Worm (Caenorhabditis elegans) whole organism, L4 larva: Measurements from ENCODE around the gene cec-3.

Source experiments
- F10B5.3 ChIP-seq: sonication (generic microtip); optimal IDR thresholded peaks from 2 replicates; lab custom pipeline; 2016; ENCODE audit warnings: mild to moderate bottlenecking, missing genetic modification characterization, missing compliant biosample characterization
- F26F4.8 ChIP-seq: fragments of 200-800 bp; sonication (Bioruptor generic); conservative IDR thresholded peaks from 2 replicates; pipeline ENCODE4 v1.3.6; 2022; ENCODE audit warnings: missing genetic modification characterization, missing compliant biosample characterization
- F44E2.7 ChIP-seq: fragments of 200-800 bp; sonication (Bioruptor generic); IDR thresholded peaks from 2 replicates; pipeline ENCODE4 v2.1.2; 2022; ENCODE audit warnings: missing genetic modification characterization, missing compliant biosample characterization
- Y48G9A.11 ChIP-seq: fragments of 200-800 bp; sonication (Bioruptor generic); IDR thresholded peaks from 2 replicates; pipeline ENCODE4 v1.3.6; 2022; ENCODE audit warnings: missing genetic modification reagents, missing genetic modification characterization, missing compliant biosample characterization
- Y5F2A.4 ChIP-seq: fragments of 200-800 bp; sonication (Bioruptor generic); optimal IDR thresholded peaks from 2 replicates; lab custom pipeline; 2018; ENCODE audit warnings: mild to moderate bottlenecking, missing genetic modification characterization, missing compliant biosample characterization
- aha-1 ChIP-seq: fragments of 150-350 bp; peaks from one replicate; lab custom pipeline; 2014; ENCODE audit warnings: missing biosample characterization, missing genetic modification characterization
- aly-2 ChIP-seq: sonication (generic microtip); optimal IDR thresholded peaks from 2 replicates; lab custom pipeline; 2018; ENCODE audit warnings: missing biosample characterization, missing genetic modification characterization
- attf-4 ChIP-seq: sonication (generic microtip); optimal IDR thresholded peaks from 3 replicates; lab custom pipeline; 2017; ENCODE audit warnings: missing biosample characterization, missing genetic modification characterization
- ceh-20 ChIP-seq: fragments of 200-800 bp; sonication (Bioruptor generic); IDR thresholded peaks from 2 replicates; pipeline ENCODE4 v1.3.6; 2022; ENCODE audit warnings: missing genetic modification reagents, missing genetic modification characterization, missing compliant biosample characterization
- ces-1 ChIP-seq: fragments of 150-350 bp; sonication (generic microtip); optimal IDR thresholded peaks from 4 replicates; lab custom pipeline; 2014; ENCODE audit warnings: missing biosample characterization, missing genetic modification reagents, missing genetic modification characterization
- ctbp-1 ChIP-seq: fragments of 200-800 bp; sonication (Bioruptor generic); IDR thresholded peaks from 2 replicates; pipeline ENCODE4 v1.3.6; 2022; ENCODE audit warnings: missing genetic modification reagents, missing genetic modification characterization, missing compliant biosample characterization
- daf-19 ChIP-seq: fragments of 200-800 bp; sonication (Bioruptor generic); conservative IDR thresholded peaks from 2 replicates; pipeline ENCODE4 v1.3.6; 2022; ENCODE audit warnings: missing genetic modification characterization, missing compliant biosample characterization
- dmd-9 ChIP-seq: fragments of 200-800 bp; sonication (Bioruptor generic); IDR thresholded peaks from 2 replicates; pipeline ENCODE4 v1.3.6; 2022; ENCODE audit warnings: missing genetic modification reagents, missing genetic modification characterization, missing compliant biosample characterization
- dpl-1 ChIP-seq: fragments of 150-350 bp; optimal IDR thresholded peaks from 2 replicates; lab custom pipeline; 2014; ENCODE audit warnings: missing biosample characterization, missing genetic modification reagents, missing genetic modification characterization
- dve-1 ChIP-seq: sonication (generic microtip); optimal IDR thresholded peaks from 2 replicates; lab custom pipeline; 2017; ENCODE audit warnings: antibody characterized with exemption, mild to moderate bottlenecking, missing genetic modification characterization, missing compliant biosample characterization; ENCODE audit not compliant: insufficient read depth
- egl-43 ChIP-seq: fragments of 200-800 bp; sonication (Bioruptor generic); IDR thresholded peaks from 2 replicates; pipeline ENCODE4 v1.3.6; 2022; ENCODE audit warnings: missing genetic modification reagents, missing genetic modification characterization, missing compliant biosample characterization
- gei-8 ChIP-seq: fragments of 200-800 bp; sonication (Bioruptor generic); optimal IDR thresholded peaks from 2 replicates; lab custom pipeline; 2018; ENCODE audit warnings: mild to moderate bottlenecking, missing genetic modification characterization, missing compliant biosample characterization
- hlh-11 ChIP-seq: fragments of 200-800 bp; sonication (Bioruptor generic); optimal IDR thresholded peaks from 2 replicates; lab custom pipeline; 2018; ENCODE audit warnings: mild to moderate bottlenecking, missing genetic modification characterization, missing compliant biosample characterization
- hlh-30 ChIP-seq: sonication (generic microtip); optimal IDR thresholded peaks from 2 replicates; lab custom pipeline; 2017; ENCODE audit warnings: antibody characterized with exemption, mild to moderate bottlenecking, missing genetic modification characterization, missing compliant biosample characterization; ENCODE audit not compliant: insufficient read depth
- lim-7 ChIP-seq: fragments of 200-800 bp; sonication (Bioruptor generic); IDR thresholded peaks from 2 replicates; pipeline ENCODE4 v1.3.6; 2022; ENCODE audit warnings: missing genetic modification characterization, missing compliant biosample characterization
- lin-13 ChIP-seq: fragments of 150-350 bp; optimal IDR thresholded peaks from 2 replicates; lab custom pipeline; 2014; ENCODE audit warnings: missing biosample characterization, missing genetic modification reagents, missing genetic modification characterization
- lin-29 ChIP-seq: fragments of 200-800 bp; sonication (Bioruptor generic); IDR thresholded peaks from 2 replicates; pipeline ENCODE4 v1.3.6; 2022; ENCODE audit warnings: missing genetic modification reagents, missing genetic modification characterization, missing compliant biosample characterization
- madf-5 ChIP-seq, 2 experiments: fragments of 200-800 bp; sonication (Bioruptor generic); IDR thresholded peaks; 2 replicates each; pipeline ENCODE4 v1.3.6; 2022; ENCODE audit warnings: missing compliant biosample characterization in 2 of 2, missing genetic modification characterization in 2 of 2
- mep-1 ChIP-seq: fragments of 150-350 bp; sonication (generic microtip); optimal IDR thresholded peaks from 3 replicates; lab custom pipeline; 2014; ENCODE audit warnings: missing biosample characterization, missing genetic modification characterization
- mes-2 ChIP-seq: sonication (generic microtip); optimal IDR thresholded peaks from 2 replicates; lab custom pipeline; 2016; ENCODE audit warnings: missing genotype, mild to moderate bottlenecking, missing genetic modification characterization, missing compliant biosample characterization; ENCODE audit not compliant: poor library complexity, severe bottlenecking
- mxl-2 ChIP-seq: fragments of 200-800 bp; sonication (Bioruptor generic); conservative IDR thresholded peaks from 2 replicates; pipeline ENCODE4 v1.3.6; 2022; ENCODE audit warnings: missing genetic modification reagents, missing genetic modification characterization, missing compliant biosample characterization
- nhr-10 ChIP-seq: fragments of 150-350 bp; optimal IDR thresholded peaks from 2 replicates; lab custom pipeline; 2014; ENCODE audit warnings: missing biosample characterization, missing genetic modification characterization
- nhr-11 ChIP-seq: fragments of 150-350 bp; optimal IDR thresholded peaks from 2 replicates; lab custom pipeline; 2014; ENCODE audit warnings: missing biosample characterization, missing genetic modification characterization
- nhr-76 ChIP-seq: fragments of 150-350 bp; optimal IDR thresholded peaks from 2 replicates; lab custom pipeline; 2014; ENCODE audit warnings: missing biosample characterization, missing genetic modification characterization
- php-3 ChIP-seq: fragments of 200-800 bp; sonication (Bioruptor generic); IDR thresholded peaks from 2 replicates; pipeline ENCODE4 v1.3.6; 2022; ENCODE audit warnings: missing genetic modification reagents, missing genetic modification characterization, missing compliant biosample characterization
- unc-130 ChIP-seq: sonication (generic microtip); optimal IDR thresholded peaks from 2 replicates; lab custom pipeline; 2016; ENCODE audit warnings: missing genetic modification reagents, missing genetic modification characterization, missing compliant biosample characterization
- zag-1 ChIP-seq: fragments of 150-350 bp; optimal IDR thresholded peaks from 2 replicates; lab custom pipeline; 2014; ENCODE audit warnings: missing biosample characterization, missing genetic modification characterization
- ztf-7 ChIP-seq: fragments of 150-350 bp; optimal IDR thresholded peaks from 2 replicates; lab custom pipeline; 2014; ENCODE audit warnings: missing biosample characterization, missing genetic modification characterization

Gene cec-3

DNA sequence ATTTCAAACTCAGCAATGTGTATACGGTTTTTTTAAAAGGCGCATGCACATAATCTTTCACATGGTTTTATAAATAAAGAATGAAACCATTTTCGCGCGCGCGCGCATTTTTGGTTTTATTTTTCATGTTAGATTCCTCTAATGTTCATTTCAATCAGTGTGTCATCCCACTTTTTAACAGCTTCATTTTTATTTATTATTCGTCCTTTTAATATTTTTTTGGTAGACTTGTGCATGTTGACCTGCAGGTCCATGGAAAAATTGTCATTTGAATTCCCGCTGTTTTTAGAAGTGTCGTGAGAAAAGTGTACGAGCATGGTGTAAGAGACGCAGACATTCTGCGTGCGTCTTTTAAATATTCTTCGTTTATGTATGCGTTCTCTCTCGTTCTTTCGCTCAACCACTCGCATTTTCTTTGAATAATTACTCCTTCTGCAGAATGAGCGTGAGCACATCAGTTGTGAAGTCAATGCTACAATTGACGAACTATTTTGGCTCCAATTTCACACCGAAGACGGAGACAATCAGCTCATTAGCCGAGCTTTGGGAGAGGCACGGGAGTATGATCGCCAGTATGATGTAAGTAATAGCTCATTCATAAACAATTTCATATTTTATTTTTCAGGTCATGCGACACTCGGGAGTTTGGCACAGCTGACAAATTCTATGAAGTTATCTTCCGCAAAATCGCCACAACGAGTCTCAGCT lies 3.0 kb upstream of the cec-3 start, which contains the start of gene lin-5 (continued):
- TF ChIP-seq unc-130 (GFP tag; lab: Kevin White, UChicago) (peak; percentile 74), aly-2 (tag; lab: Kevin White, UChicago) (no peak), hlh-11 (tag; lab: Kevin White, UChicago) (no peak), egl-43 (GFP tag; lab: Robert Waterston, UW) (no peak), F10B5.3 (tag; lab: Kevin White, UChicago) (no peak), ces-1 (no peak), ceh-20 (GFP tag; lab: Robert Waterston, UW) (no peak), lin-29 (GFP tag; lab: Robert Waterston, UW) (no peak), nhr-76 (tag; lab: Kevin White, UChicago) (no peak), Y48G9A.11 (peak; percentile 38; the same call in 1 of the 2 replicates), nhr-11 (tag; lab: Kevin White, UChicago) (peak; percentile 36), mxl-2 (no peak), dpl-1 (GFP tag; lab: Kevin White, UChicago) (peak; percentile 90), zag-1 (tag; lab: Kevin White, UChicago) (no peak), nhr-10 (tag; lab: Kevin White, UChicago) (no peak)

DNA sequence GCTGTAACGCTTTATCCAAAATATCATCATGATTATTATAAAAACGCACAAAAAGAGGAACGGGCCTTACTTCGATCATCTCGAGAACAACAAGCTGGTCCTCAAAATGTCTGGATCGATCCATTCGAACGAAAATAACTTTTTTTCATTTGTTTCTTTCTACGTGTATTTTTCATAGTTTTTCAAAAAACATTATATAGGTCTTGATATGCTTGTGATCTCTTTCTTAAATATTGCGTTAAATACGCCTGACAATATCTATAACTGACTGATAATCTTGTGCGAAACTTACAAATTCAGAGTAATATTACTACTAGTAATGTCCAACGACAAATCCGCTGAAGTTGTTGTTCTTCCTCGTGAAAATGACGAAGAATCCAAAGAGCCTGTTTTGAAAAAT lies 701 bp upstream of the cec-3 start, which contains the start of gene sds-22:
Gene sds-22 (plus strand): TSS at position 301 of the 400 bp plus-strand sequence.
- TF ChIP-seq aha-1 (tag; lab: Kevin White, UChicago) (peak; percentile 13), nhr-11 (tag; lab: Kevin White, UChicago) (no peak), lim-7 (GFP tag; lab: Robert Waterston, UW) (no peak)

DNA sequence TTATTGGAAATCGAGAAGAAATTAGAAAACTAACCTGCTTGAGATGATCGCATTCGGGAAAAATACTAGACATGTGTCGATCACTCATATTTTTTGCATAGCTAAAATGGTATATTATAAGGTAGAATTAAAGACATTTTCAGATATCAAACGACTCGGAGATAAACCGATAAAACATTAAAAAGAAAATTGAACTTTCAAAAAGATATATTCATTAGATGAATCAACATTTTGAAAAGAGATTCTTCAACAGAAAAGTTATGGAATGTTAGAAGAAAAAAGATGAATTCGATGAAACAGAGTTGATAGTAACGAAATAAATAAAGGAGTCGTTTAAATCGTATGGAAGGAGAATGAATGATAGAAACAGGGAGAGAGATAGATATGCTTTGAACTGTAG lies 1.8 kb downstream of the cec-3 start, which contains the start of gene mdmh-35:
Gene mdmh-35 (minus strand): TSS at position 101 of the 400 bp plus-strand sequence.
- TF ChIP-seq dmd-9 (no peak), aha-1 (tag; lab: Kevin White, UChicago) (peak; percentile 26)

DNA sequence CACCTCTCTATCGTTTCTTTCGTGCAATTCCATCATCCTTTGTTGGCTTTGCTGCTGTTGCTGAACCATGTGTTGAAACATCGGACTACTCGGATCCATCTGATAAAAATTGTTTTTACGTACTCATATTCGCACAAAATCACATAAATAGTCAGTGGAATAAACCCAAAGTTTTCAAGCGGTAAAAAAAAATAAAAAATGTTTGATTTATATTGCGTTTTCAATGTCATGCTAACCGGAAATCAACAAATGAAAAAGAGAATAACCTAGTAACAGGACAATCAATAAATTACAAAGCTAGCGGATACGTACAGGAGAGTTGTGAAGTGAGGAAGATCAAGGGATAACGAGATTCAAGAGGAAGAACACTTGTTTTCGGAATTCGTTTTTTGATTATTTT lies 2.5 kb downstream of the cec-3 start, which contains the start of gene mdt-10:
Gene mdt-10 (minus strand): TSS at position 101 of the 400 bp plus-strand sequence.
- TF ChIP-seq gei-8 (GFP tag; lab: Kevin White, UChicago) (no peak), nhr-10 (tag; lab: Kevin White, UChicago) (no peak), php-3 (GFP tag; lab: Robert Waterston, UW) (no peak), hlh-30 (tag; lab: Kevin White, UChicago) (no peak), madf-5 (GFP tag; IDR thresholded peaks at IDR 0.05; lab: Robert Waterston, UW) (no peak), F26F4.8 (no peak), Y48G9A.11 (no peak), mep-1 (tag; lab: Kevin White, UChicago) (no peak), lin-13 (GFP tag; lab: Kevin White, UChicago) (no peak), dve-1 (tag; lab: Kevin White, UChicago) (no peak), attf-4 (tag; lab: Kevin White, UChicago) (no peak), daf-19 (no peak), ctbp-1 (GFP tag; lab: Robert Waterston, UW) (no peak), Y5F2A.4 (GFP tag; lab: Kevin White, UChicago) (no peak), F44E2.7 (no peak), mes-2 (tag; lab: Kevin White, UChicago) (no peak), ztf-7 (tag; lab: Kevin White, UChicago) (no peak)
- TF ChIP-seq, all 104 proteins: peak for 0
